Fruit fly (Drosophila melanogaster): ENCODE data around the gene by.

by gene

dm6 chr3R:9533181-9534124, 642 bp upstream of the by start (continued):
- TF ChIP-seq Adf1 (GFP tag; IDR thresholded peaks at IDR 0.05) (peak; percentile 28; the same call in 1 of the 2 replicates), CG15073 (GFP tag; optimal IDR thresholded peaks at IDR 0.05) (peak; percentile 71), CG7556 (GFP tag; optimal IDR thresholded peaks at IDR 0.05) (peak; percentile 99), onecut (GFP tag; IDR thresholded peaks at IDR 0.05) (peak; percentile 80), CG12071 (GFP tag; optimal IDR thresholded peaks at IDR 0.05) (peak; percentile 92), CG9727 (GFP tag; optimal IDR thresholded peaks at IDR 0.05) (peak; percentile 98), CG11247 (GFP tag; IDR thresholded peaks at IDR 0.05) (peak; percentile 73; the same call in 1 of the 2 replicates), CG16815 (GFP tag; optimal IDR thresholded peaks at IDR 0.05) (peak; percentile 96), Med (GFP tag) (peak; percentile 97), pb (GFP tag; optimal IDR thresholded peaks at IDR 0.05) (peak; percentile 91), gro (GFP tag; optimal IDR thresholded peaks at IDR 0.05) (peak; percentile 92), CG12104 (GFP tag; optimal IDR thresholded peaks at IDR 0.05) (peak; percentile 97), CG17359 (tag; optimal IDR thresholded peaks at IDR 0.05) (peak; percentile 93), gcm (GFP tag; optimal IDR thresholded peaks at IDR 0.05) (peak; percentile 95), H15 (GFP tag; IDR thresholded peaks at IDR 0.05) (peak; percentile 79; the same call in 2 of the 3 replicates), CG13894 (tag; optimal IDR thresholded peaks at IDR 0.05) (peak; percentile 87), HLH4C (GFP tag; IDR thresholded peaks at IDR 0.05; ENCODE audit: partially characterized antibody) (no peak), ham (GFP tag; IDR thresholded peaks at IDR 0.05) (no peak), CG6254 (GFP tag; optimal IDR thresholded peaks at IDR 0.05) (peak; percentile 89), ash1 (GFP tag; optimal IDR thresholded peaks at IDR 0.05) (peak; percentile 33), CG8478 (optimal IDR thresholded peaks at IDR 0.05) (no peak), fu2 (GFP tag; optimal IDR thresholded peaks at IDR 0.05) (peak; percentile 89), tin (GFP tag; optimal IDR thresholded peaks at IDR 0.05) (peak; percentile 94), slbo (GFP tag; IDR thresholded peaks at IDR 0.05) (peak; percentile 90), CG30020 (tag; optimal IDR thresholded peaks at IDR 0.05) (peak; percentile 85), zen2 (GFP tag; IDR thresholded peaks at IDR 0.05; ENCODE audit: partially characterized antibody) (no peak; the same call in 2 of the 3 replicates), CG31365 (tag; optimal IDR thresholded peaks at IDR 0.05) (peak; percentile 74), sqz (GFP tag; optimal IDR thresholded peaks at IDR 0.05) (peak; percentile 91), CG11696 (GFP tag; IDR thresholded peaks at IDR 0.05) (peak; percentile 61), Fer1 (GFP tag; optimal IDR thresholded peaks at IDR 0.05) (peak; percentile 97), slou (GFP tag; optimal IDR thresholded peaks at IDR 0.05) (peak; percentile 84), MTF-1 (GFP tag; optimal IDR thresholded peaks at IDR 0.05; ENCODE audit: borderline replicate concordance) (peak; percentile 57), CG17829 (tag; optimal IDR thresholded peaks at IDR 0.05) (peak; percentile 96), NK7.1 (GFP tag; optimal IDR thresholded peaks at IDR 0.05) (peak; percentile 87), ewg (GFP tag; optimal IDR thresholded peaks at IDR 0.05) (peak; percentile 91), prd (optimal IDR thresholded peaks at IDR 0.05) (no peak), prd (GFP tag; IDR thresholded peaks at IDR 0.05) (peak; percentile 90), CG3163 (GFP tag; optimal IDR thresholded peaks at IDR 0.05) (peak; percentile 63), scrt (GFP tag; optimal IDR thresholded peaks at IDR 0.05) (peak; percentile 92), CG11723 (GFP tag; optimal IDR thresholded peaks at IDR 0.05) (peak; percentile 96), Six4 (GFP tag; optimal IDR thresholded peaks at IDR 0.05) (peak; percentile 94), Mes4 (GFP tag; optimal IDR thresholded peaks at IDR 0.05) (peak; percentile 89), tx (GFP tag; optimal IDR thresholded peaks at IDR 0.05) (peak; percentile 93), eve (GFP tag; optimal IDR thresholded peaks at IDR 0.05) (peak in 1 of 2 experiments; percentile 100), CG33557 (GFP tag; optimal IDR thresholded peaks at IDR 0.05) (peak; percentile 84), MBD-R2 (GFP tag; IDR thresholded peaks at IDR 0.05) (peak; percentile 73), Awh (GFP tag; IDR thresholded peaks at IDR 0.05) (peak; percentile 66; the same call in 1 of the 2 replicates), sim (GFP tag; IDR thresholded peaks at IDR 0.05) (0 out of 2 replicates have a peak, but pooled peaks have one; percentile 14), CG4730 (GFP tag; IDR thresholded peaks at IDR 0.05) (peak; percentile 80)
